Worm (Caenorhabditis elegans): ENCODE results near the gene cnc-6.

DNA sequence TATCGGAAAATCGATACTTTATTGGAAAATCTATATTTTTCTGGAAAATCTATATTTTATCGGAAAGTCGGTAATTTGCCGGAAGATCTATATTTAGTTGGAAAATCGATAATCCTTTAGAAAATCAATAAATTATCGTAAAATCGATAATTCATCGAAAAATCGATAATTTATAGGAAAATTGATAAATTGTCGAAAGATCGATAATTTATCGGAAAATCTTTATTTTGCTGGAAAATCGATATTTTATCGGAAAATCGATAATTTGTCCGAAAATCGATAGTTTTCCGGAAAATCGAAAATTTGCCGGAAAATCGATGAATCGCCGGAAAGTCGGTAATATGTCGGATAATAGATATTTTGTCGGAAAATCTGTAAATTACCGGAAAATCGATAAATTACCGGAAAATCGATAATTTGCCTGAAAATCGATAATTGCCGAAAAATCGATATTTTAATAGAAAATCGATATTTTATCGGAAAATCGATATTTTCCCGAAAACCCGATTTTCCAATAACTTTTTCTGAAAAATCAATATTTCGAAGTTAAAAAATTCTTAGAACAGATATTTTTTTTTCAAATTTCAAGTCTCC, 42.2 kb downstream of the cnc-6 start:
- TF ChIP-seq ceh-16 (tag; optimal IDR thresholded peaks at IDR 0.05) (no peak), ztf-11 (tag; optimal IDR thresholded peaks at IDR 0.05) (no peak), nhr-77 (tag; optimal IDR thresholded peaks at IDR 0.05) (no peak), pqm-1 (tag; optimal IDR thresholded peaks at IDR 0.05) (no peak), egl-27 (tag; optimal IDR thresholded peaks at IDR 0.05) (no peak), nhr-11 (tag; optimal IDR thresholded peaks at IDR 0.05) (no peak), snpc-4 (tag; optimal IDR thresholded peaks at IDR 0.05) (no peak), nhr-28 (tag; optimal IDR thresholded peaks at IDR 0.05) (no peak), nhr-76 (tag; optimal IDR thresholded peaks at IDR 0.05) (no peak)
